Worm (Caenorhabditis elegans) whole organism, L2 larva: ENCODE data around the gene K02D10.2.

ENCODE experiments used
- C34F6.9 ChIP-seq: fragments of 150-350 bp; optimal IDR thresholded peaks from 2 replicates; lab custom pipeline; 2014; ENCODE audit warnings: missing biosample characterization, missing genetic modification characterization
- F13H6.1 ChIP-seq: sonication (generic microtip); optimal IDR thresholded peaks from 2 replicates; lab custom pipeline; 2016; ENCODE audit warnings: missing genetic modification characterization, missing compliant biosample characterization
- R02D3.7 ChIP-seq: fragments of 150-350 bp; optimal IDR thresholded peaks from 2 replicates; lab custom pipeline; 2014; ENCODE audit warnings: missing biosample characterization, missing genetic modification characterization
- Y55F3AM.14 ChIP-seq: fragments of 200-800 bp; sonication (Bioruptor generic); optimal IDR thresholded peaks from 2 replicates; lab custom pipeline; 2018; ENCODE audit warnings: mild to moderate bottlenecking, missing genetic modification characterization, missing compliant biosample characterization
- ZK546.5 ChIP-seq: sonication (generic microtip); optimal IDR thresholded peaks from 2 replicates; lab custom pipeline; 2017; ENCODE audit warnings: missing biosample characterization, missing genetic modification characterization
- alr-1 ChIP-seq: fragments of 150-350 bp; optimal IDR thresholded peaks from 2 replicates; lab custom pipeline; 2014; ENCODE audit warnings: missing biosample characterization, missing genetic modification characterization
- aly-2 ChIP-seq: fragments of 150-350 bp; optimal IDR thresholded peaks from 2 replicates; lab custom pipeline; 2014; ENCODE audit warnings: missing biosample characterization, missing genetic modification characterization
- ama-1 ChIP-seq: fragments of 150-350 bp; optimal IDR thresholded peaks from 2 replicates; lab custom pipeline; 2018; ENCODE audit warnings: inconsistent platforms
- blmp-1 ChIP-seq: sonication (generic microtip); optimal IDR thresholded peaks from 2 replicates; lab custom pipeline; 2017; ENCODE audit warnings: missing genetic modification characterization, mild to moderate bottlenecking, missing compliant biosample characterization, antibody characterized with exemption, moderate library complexity; ENCODE audit not compliant: insufficient read depth
- ceh-16 ChIP-seq: fragments of 150-350 bp; optimal IDR thresholded peaks from 2 replicates; lab custom pipeline; 2014; ENCODE audit warnings: missing biosample characterization, missing genetic modification characterization
- ceh-82 ChIP-seq: fragments of 150-350 bp; optimal IDR thresholded peaks from 2 replicates; lab custom pipeline; 2014; ENCODE audit warnings: missing biosample characterization, missing genetic modification characterization
- crh-2 ChIP-seq: sonication (generic microtip); optimal IDR thresholded peaks from 2 replicates; lab custom pipeline; 2017; ENCODE audit warnings: missing biosample characterization, missing genetic modification characterization
- dmd-4 ChIP-seq: sonication (generic microtip); optimal IDR thresholded peaks from 2 replicates; lab custom pipeline; 2017; ENCODE audit warnings: missing biosample characterization, missing genetic modification characterization
- egl-27 ChIP-seq: sonication (generic microtip); optimal IDR thresholded peaks from 3 replicates; lab custom pipeline; 2017; ENCODE audit warnings: missing biosample characterization, missing genetic modification reagents, missing genetic modification characterization
- elt-1 ChIP-seq: fragments of 150-350 bp; optimal IDR thresholded peaks from 2 replicates; lab custom pipeline; 2014; ENCODE audit warnings: missing biosample characterization, missing genetic modification characterization
- elt-3 ChIP-seq: sonication (generic microtip); optimal IDR thresholded peaks from 2 replicates; lab custom pipeline; 2017; ENCODE audit warnings: missing biosample characterization, missing genetic modification characterization
- gmeb-1 ChIP-seq: fragments of 150-350 bp; optimal IDR thresholded peaks from 2 replicates; lab custom pipeline; 2014; ENCODE audit warnings: missing biosample characterization, missing genetic modification characterization
- lin-11 ChIP-seq: fragments of 150-350 bp; sonication (generic microtip); optimal IDR thresholded peaks from 2 replicates; lab custom pipeline; 2014; ENCODE audit warnings: missing biosample characterization, missing genetic modification characterization, inconsistent platforms, mixed read lengths
- lin-13 ChIP-seq: fragments of 150-350 bp; optimal IDR thresholded peaks from 2 replicates; lab custom pipeline; 2014; ENCODE audit warnings: missing biosample characterization, missing genetic modification reagents, missing genetic modification characterization
- lin-39 ChIP-seq: fragments of 150-350 bp; optimal IDR thresholded peaks from 2 replicates; lab custom pipeline; 2014; ENCODE audit warnings: missing biosample characterization, missing genetic modification reagents, missing genetic modification characterization
- lsy-2 ChIP-seq, 2 experiments: fragments of 150-350 bp in 1 of 2; sonication (generic microtip) in 1 of 2; optimal IDR thresholded peaks; 2 replicates each; lab custom pipeline; 2014 to 2017; ENCODE audit warnings: missing biosample characterization in 2 of 2, missing genetic modification characterization in 2 of 2
- mbf-1 ChIP-seq: sonication (generic microtip); optimal IDR thresholded peaks from 2 replicates; lab custom pipeline; 2017; ENCODE audit warnings: missing biosample characterization, missing genetic modification characterization
- mdl-1 ChIP-seq, 2 experiments: fragments of 150-350 bp in 1 of 2; sonication (generic microtip) in 1 of 2; optimal IDR thresholded peaks; 2 replicates each; lab custom pipeline; 2017; ENCODE audit warnings: missing biosample characterization in 2 of 2, missing genetic modification characterization in 2 of 2
- nhr-10 ChIP-seq: sonication (generic microtip); optimal IDR thresholded peaks from 2 replicates; lab custom pipeline; 2017; ENCODE audit warnings: missing biosample characterization, missing genetic modification characterization
- nhr-11 ChIP-seq: fragments of 150-350 bp; optimal IDR thresholded peaks from 2 replicates; lab custom pipeline; 2014; ENCODE audit warnings: missing biosample characterization, missing genetic modification characterization
- nhr-12 ChIP-seq: fragments of 150-350 bp; optimal IDR thresholded peaks from 2 replicates; lab custom pipeline; 2014; ENCODE audit warnings: missing biosample characterization, missing genetic modification characterization
- nhr-129 ChIP-seq: fragments of 150-350 bp; optimal IDR thresholded peaks from 2 replicates; lab custom pipeline; 2014; ENCODE audit warnings: missing biosample characterization, missing genetic modification characterization
- nhr-21 ChIP-seq: fragments of 150-350 bp; optimal IDR thresholded peaks from 2 replicates; lab custom pipeline; 2014; ENCODE audit warnings: missing biosample characterization, missing genetic modification characterization
- nhr-23 ChIP-seq: fragments of 150-350 bp; optimal IDR thresholded peaks from 2 replicates; lab custom pipeline; 2014; ENCODE audit warnings: missing biosample characterization, missing genetic modification reagents, missing genetic modification characterization
- nhr-237 ChIP-seq: fragments of 150-350 bp; optimal IDR thresholded peaks from 2 replicates; lab custom pipeline; 2014; ENCODE audit warnings: missing biosample characterization, missing genetic modification characterization
- nhr-25 ChIP-seq: fragments of 150-350 bp; sonication (generic microtip); optimal IDR thresholded peaks from 3 replicates; lab custom pipeline; 2014; ENCODE audit warnings: missing biosample characterization, missing genetic modification characterization
- nhr-6 ChIP-seq: fragments of 150-350 bp; optimal IDR thresholded peaks from 2 replicates; lab custom pipeline; 2014; ENCODE audit warnings: missing biosample characterization, missing genetic modification characterization
- nhr-77 ChIP-seq: fragments of 150-350 bp; optimal IDR thresholded peaks from 2 replicates; lab custom pipeline; 2014; ENCODE audit warnings: missing biosample characterization, missing genetic modification characterization
- peb-1 ChIP-seq: fragments of 150-350 bp; optimal IDR thresholded peaks from 2 replicates; lab custom pipeline; 2014; ENCODE audit warnings: missing biosample characterization, missing genetic modification characterization
- sem-4 ChIP-seq: fragments of 150-350 bp; optimal IDR thresholded peaks from 2 replicates; lab custom pipeline; 2014; ENCODE audit warnings: missing biosample characterization, missing genetic modification reagents, missing genetic modification characterization
- skn-1 ChIP-seq: sonication (generic microtip); optimal IDR thresholded peaks from 2 replicates; lab custom pipeline; 2017; ENCODE audit warnings: missing biosample characterization, missing genetic modification characterization
- sma-3 ChIP-seq: sonication (generic microtip); optimal IDR thresholded peaks from 2 replicates; lab custom pipeline; 2016; ENCODE audit warnings: missing genetic modification reagents, missing genetic modification characterization, missing compliant biosample characterization
- sma-9 ChIP-seq, 2 experiments: fragments of 150-350 bp in 1 of 2; sonication (generic microtip) in 1 of 2; optimal IDR thresholded peaks; 2 replicates each; lab custom pipeline; 2014 to 2016; ENCODE audit warnings: missing genetic modification characterization in 2 of 2, mild to moderate bottlenecking in 1 of 2, missing biosample characterization in 1 of 2, missing compliant biosample characterization in 1 of 2, missing genetic modification reagents in 1 of 2, moderate library complexity in 1 of 2
- snpc-4 ChIP-seq: fragments of 150-350 bp; optimal IDR thresholded peaks from 2 replicates; lab custom pipeline; 2014; ENCODE audit warnings: missing biosample characterization, missing genetic modification characterization
- unc-39 ChIP-seq: fragments of 150-350 bp; optimal IDR thresholded peaks from 2 replicates; lab custom pipeline; 2014; ENCODE audit warnings: missing biosample characterization, missing genetic modification characterization
- unc-55 ChIP-seq: fragments of 150-350 bp; sonication (generic microtip); optimal IDR thresholded peaks from 3 replicates; lab custom pipeline; 2014; ENCODE audit warnings: missing biosample characterization, missing genetic modification reagents, missing genetic modification characterization
- unc-62 ChIP-seq: fragments of 150-350 bp; optimal IDR thresholded peaks from 2 replicates; lab custom pipeline; 2014; ENCODE audit warnings: missing biosample characterization, missing genetic modification reagents, missing genetic modification characterization
- zag-1 ChIP-seq: fragments of 150-350 bp; optimal IDR thresholded peaks from 2 replicates; lab custom pipeline; 2014; ENCODE audit warnings: missing biosample characterization, missing genetic modification characterization
- ztf-1 ChIP-seq: fragments of 200-800 bp; sonication (Bioruptor generic); conservative IDR thresholded peaks from 2 replicates; pipeline ENCODE4 v1.3.6; 2022; ENCODE audit warnings: missing genetic modification characterization, missing compliant biosample characterization
- ztf-11 ChIP-seq: sonication (generic microtip); optimal IDR thresholded peaks from 2 replicates; lab custom pipeline; 2017; ENCODE audit warnings: missing biosample characterization, missing genetic modification characterization
- ztf-4 ChIP-seq: fragments of 150-350 bp; optimal IDR thresholded peaks from 2 replicates; lab custom pipeline; 2014; ENCODE audit warnings: missing biosample characterization, missing genetic modification characterization

K02D10.2 gene

DNA sequence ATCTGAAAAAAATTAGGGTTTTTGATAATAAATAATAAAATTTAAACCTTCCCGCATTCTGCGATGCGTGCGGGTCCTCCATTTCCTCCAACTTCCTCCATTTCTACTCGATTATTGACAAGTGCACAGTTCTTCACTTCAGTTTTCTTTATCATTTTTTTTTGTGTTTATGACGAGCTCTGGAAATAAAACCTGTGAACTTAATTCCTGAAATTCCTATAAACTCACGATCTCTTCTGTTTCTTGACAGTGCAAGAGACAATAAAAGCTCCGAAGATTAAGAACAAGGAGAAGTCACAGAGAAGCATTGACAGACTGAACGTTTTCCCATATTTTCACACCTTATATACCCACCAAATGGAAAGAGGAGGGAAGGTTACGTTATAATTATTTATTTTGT is 789 bp upstream of the K02D10.2 start, which contains the start of gene K02D10.3:
TSS of gene K02D10.3 (minus strand) at position 101 of the 400 bp plus-strand sequence.
- no peak for TF ChIP-seq unc-55 (GFP tag; lab: Kevin White, UChicago)
- TF ChIP-seq lin-39, result no peak
- no peak for TF ChIP-seq peb-1
- no peak for TF ChIP-seq C34F6.9
- TF ChIP-seq ceh-82 (tag; lab: Kevin White, UChicago), result no peak
- TF ChIP-seq unc-39 (tag; lab: Kevin White, UChicago), result no peak
- TF ChIP-seq nhr-77, result no peak
- no peak for TF ChIP-seq lsy-2 (tag; optimal IDR thresholded peaks at IDR 0.05; lab: Kevin White, UChicago)
- TF ChIP-seq, all 48 proteins: peak for 0

DNA sequence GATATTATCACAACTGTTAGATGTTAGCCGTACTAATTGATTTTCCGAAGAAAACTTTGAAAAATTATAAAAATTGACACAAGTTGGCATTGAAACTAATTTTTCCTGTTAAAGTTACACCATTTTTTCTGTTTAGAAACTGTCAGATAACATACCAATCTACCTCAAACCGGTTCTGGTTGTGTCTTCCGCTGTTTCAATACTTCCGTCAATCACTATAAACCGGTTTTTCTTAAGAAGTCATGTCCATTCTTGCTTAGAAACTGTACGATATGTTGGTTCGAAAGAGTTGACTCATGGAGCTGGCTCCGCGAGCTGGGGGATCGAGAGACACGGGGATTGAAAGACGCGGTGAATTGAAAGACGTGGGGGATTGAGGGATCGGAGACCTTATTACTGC is 819 bp downstream of the K02D10.2 start:
- TF ChIP-seq nhr-25 (tag; lab: Kevin White, UChicago) (peak; percentile 48), lin-39 (no peak), lsy-2 (tag; optimal IDR thresholded peaks at IDR 0.05; lab: Kevin White, UChicago) (no peak)

DNA sequence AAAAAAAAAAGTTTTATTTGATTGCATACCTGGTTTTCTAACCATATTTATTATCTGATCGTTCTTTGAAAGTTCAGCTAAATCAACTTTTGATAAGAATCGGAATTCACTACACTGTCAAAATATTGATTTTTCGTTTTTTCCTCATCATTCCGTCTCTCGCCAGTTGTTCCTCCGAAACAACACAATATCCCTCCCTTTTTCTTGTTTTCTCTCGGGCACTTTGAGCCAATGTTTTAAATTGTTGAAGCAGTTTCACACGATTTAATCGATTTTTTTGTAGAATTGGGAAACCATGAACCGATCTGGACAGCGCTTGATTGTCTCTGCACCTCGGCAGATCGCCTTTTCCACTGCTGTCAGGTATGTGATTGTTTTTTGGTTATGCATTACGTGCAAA is 1.8 kb downstream of the K02D10.2 start, which contains the start of gene K02D10.1:
TSS of gene K02D10.1 (plus strand) at position 284 of the 400 bp plus-strand sequence.
- TF ChIP-seq ztf-1, result no peak
- peak; percentile 12 for TF ChIP-seq C34F6.9
- TF ChIP-seq ama-1, result peak; percentile 2
- TF ChIP-seq, all 48 proteins: peak for 2

DNA sequence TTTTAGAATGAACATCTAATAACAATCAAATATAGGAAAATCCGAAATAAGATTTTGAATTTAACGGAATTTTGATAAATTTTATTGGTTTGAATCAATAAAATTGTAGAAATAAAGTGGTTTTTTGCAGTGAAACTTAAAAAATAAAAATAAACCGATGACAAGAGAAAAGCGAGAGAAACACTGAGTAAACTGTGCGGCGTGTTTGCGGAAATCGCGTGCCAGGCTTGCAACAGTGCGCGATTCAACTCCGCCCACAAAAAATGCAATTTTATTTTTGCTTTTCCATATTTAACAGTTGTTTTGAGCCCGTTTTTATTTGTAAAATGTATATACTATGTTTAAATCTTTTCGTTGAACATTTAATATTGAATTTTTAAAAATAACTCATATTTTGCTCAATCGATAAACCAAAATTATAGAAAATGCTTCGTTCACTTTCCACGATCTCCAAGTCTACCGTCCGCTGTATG is 3.1 kb downstream of the K02D10.2 start, which contains the start of gene mtss-1:
TSS of gene mtss-1 (plus strand) at position 423 of the 473 bp plus-strand sequence.
- no peak for TF ChIP-seq ztf-4 (tag; lab: Kevin White, UChicago)
- TF ChIP-seq dmd-4 (tag; lab: Kevin White, UChicago), result no peak
- TF ChIP-seq unc-62, result no peak
- no peak for TF ChIP-seq elt-1
- no peak for TF ChIP-seq snpc-4 (tag; lab: Kevin White, UChicago)
- peak; percentile 50 for TF ChIP-seq C34F6.9
- no peak for TF ChIP-seq ama-1
- TF ChIP-seq mdl-1 (tag; optimal IDR thresholded peaks at IDR 0.05; lab: Kevin White, UChicago), result no peak
- TF ChIP-seq sma-3 (GFP tag; lab: Kevin White, UChicago), result peak; percentile 41
- TF ChIP-seq nhr-6 (tag; lab: Kevin White, UChicago), result no peak
- no peak for TF ChIP-seq nhr-21 (tag; lab: Kevin White, UChicago)
- no peak for TF ChIP-seq nhr-11 (tag; lab: Kevin White, UChicago)
- TF ChIP-seq nhr-25 (tag; lab: Kevin White, UChicago), result no peak
- peak; percentile 52 for TF ChIP-seq sma-9 (GFP tag; optimal IDR thresholded peaks at IDR 0.05; lab: Kevin White, UChicago)
- TF ChIP-seq sma-9 (tag; optimal IDR thresholded peaks at IDR 0.05; lab: Kevin White, UChicago), result no peak
- TF ChIP-seq nhr-23 (tag; lab: Kevin White, UChicago), result no peak
- no peak for TF ChIP-seq R02D3.7
- TF ChIP-seq ztf-1, result no peak
- TF ChIP-seq egl-27 (tag; lab: Kevin White, UChicago), result no peak
- TF ChIP-seq nhr-12, result no peak
- no peak for TF ChIP-seq peb-1
- peak; percentile 26 to 67 for TF ChIP-seq lsy-2 (tag; optimal IDR thresholded peaks at IDR 0.05; lab: Kevin White, UChicago)
- peak; percentile 48 for TF ChIP-seq lin-13 (GFP tag; lab: Kevin White, UChicago)
- TF ChIP-seq nhr-10 (tag; lab: Kevin White, UChicago), result no peak
- TF ChIP-seq ztf-11 (tag; lab: Kevin White, UChicago), result no peak
- peak; percentile 1 for TF ChIP-seq blmp-1 (tag; lab: Kevin White, UChicago)
- TF ChIP-seq mbf-1 (tag; lab: Kevin White, UChicago), result peak; percentile 16
- TF ChIP-seq zag-1 (tag; lab: Kevin White, UChicago), result no peak
- TF ChIP-seq sem-4 (tag; lab: Kevin White, UChicago), result no peak
- TF ChIP-seq skn-1 (tag; lab: Kevin White, UChicago), result peak; percentile 13
- no peak for TF ChIP-seq lin-39
- no peak for TF ChIP-seq Y55F3AM.14
- no peak for TF ChIP-seq ZK546.5 (tag; lab: Kevin White, UChicago)
- peak; percentile 38 for TF ChIP-seq crh-2 (tag; lab: Kevin White, UChicago)
- TF ChIP-seq lin-11, result peak; percentile 45
- TF ChIP-seq elt-3 (tag; lab: Kevin White, UChicago), result no peak
- no peak for TF ChIP-seq nhr-77
- no peak for TF ChIP-seq nhr-237 (tag; lab: Kevin White, UChicago)
- TF ChIP-seq unc-55 (GFP tag; lab: Kevin White, UChicago), result peak; percentile 73
- no peak for TF ChIP-seq ceh-16
- TF ChIP-seq unc-39 (tag; lab: Kevin White, UChicago), result no peak
- peak; percentile 49 for TF ChIP-seq nhr-129 (tag; lab: Kevin White, UChicago)
- TF ChIP-seq F13H6.1 (tag; lab: Kevin White, UChicago), result peak; percentile 69
- TF ChIP-seq gmeb-1 (tag; lab: Kevin White, UChicago), result peak; percentile 58
- no peak for TF ChIP-seq alr-1 (tag; lab: Kevin White, UChicago)
- no peak for TF ChIP-seq ceh-82 (tag; lab: Kevin White, UChicago)
- no peak for TF ChIP-seq aly-2 (tag; lab: Kevin White, UChicago)
